Worm (Caenorhabditis elegans) whole organism, mixed stage, embryonic: ENCODE measurements around the gene T08D10.3.

Experiments used
- M03D4.4 ChIP-seq: sonication (generic microtip); optimal IDR thresholded peaks from 2 replicates; lab custom pipeline; 2017; ENCODE audit warnings: mild to moderate bottlenecking, missing genetic modification characterization, missing compliant biosample characterization
- bed-3 ChIP-seq: fragments of 200-800 bp; sonication (Bioruptor generic); optimal IDR thresholded peaks from 3 replicates; lab custom pipeline; 2018; ENCODE audit warnings: mild to moderate bottlenecking, missing genetic modification characterization, moderate library complexity, missing compliant biosample characterization
- blmp-1 ChIP-seq: fragments of 150-350 bp; optimal IDR thresholded peaks from 2 replicates; lab custom pipeline; 2014; ENCODE audit warnings: missing biosample characterization, missing genetic modification characterization
- ceh-39 ChIP-seq: fragments of 150-350 bp; optimal IDR thresholded peaks from 2 replicates; lab custom pipeline; 2014; ENCODE audit warnings: missing biosample characterization, missing genetic modification characterization
- ceh-43 ChIP-seq: fragments of 200-800 bp; sonication (Bioruptor generic); optimal IDR thresholded peaks from 2 replicates; lab custom pipeline; 2018; ENCODE audit warnings: mild to moderate bottlenecking, missing genetic modification characterization, moderate library complexity, missing compliant biosample characterization
- ceh-83 ChIP-seq: fragments of 200-800 bp; sonication (Bioruptor generic); optimal IDR thresholded peaks from 2 replicates; lab custom pipeline; 2018; ENCODE audit warnings: mild to moderate bottlenecking, missing genetic modification characterization, missing compliant biosample characterization
- ces-1 ChIP-seq: fragments of 150-350 bp; optimal IDR thresholded peaks from 2 replicates; lab custom pipeline; 2014; ENCODE audit warnings: missing biosample characterization, missing genetic modification reagents, missing genetic modification characterization
- cnd-1 ChIP-seq: fragments of 200-800 bp; sonication (Bioruptor generic); optimal IDR thresholded peaks from 2 replicates; lab custom pipeline; 2018; ENCODE audit warnings: mild to moderate bottlenecking, missing genetic modification characterization, missing compliant biosample characterization
- drap-1 ChIP-seq: fragments of 200-800 bp; sonication (Bioruptor generic); optimal IDR thresholded peaks from 3 replicates; lab custom pipeline; 2018; ENCODE audit warnings: mild to moderate bottlenecking, missing genetic modification characterization, missing compliant biosample characterization
- elt-1 ChIP-seq: sonication (generic microtip); optimal IDR thresholded peaks from 2 replicates; lab custom pipeline; 2017; ENCODE audit warnings: missing genetic modification characterization, mild to moderate bottlenecking, missing compliant biosample characterization, antibody characterized with exemption, moderate library complexity, borderline replicate concordance; ENCODE audit not compliant: insufficient read depth
- elt-3 ChIP-seq: fragments of 150-350 bp; optimal IDR thresholded peaks from 2 replicates; lab custom pipeline; 2014; ENCODE audit warnings: missing biosample characterization, missing genetic modification characterization
- flh-1 ChIP-seq: fragments of 200-800 bp; sonication (Bioruptor generic); optimal IDR thresholded peaks from 2 replicates; lab custom pipeline; 2018; ENCODE audit warnings: mild to moderate bottlenecking, missing genetic modification characterization, moderate library complexity, missing compliant biosample characterization
- ham-2 ChIP-seq: fragments of 200-800 bp; sonication (Bioruptor generic); optimal IDR thresholded peaks from 2 replicates; lab custom pipeline; 2018; ENCODE audit warnings: mild to moderate bottlenecking, missing genetic modification characterization, missing compliant biosample characterization
- hlh-1 ChIP-seq: fragments of 150-350 bp; optimal IDR thresholded peaks from 2 replicates; lab custom pipeline; 2014; ENCODE audit warnings: missing biosample characterization, missing genetic modification reagents, missing genetic modification characterization
- lin-13 ChIP-seq: fragments of 150-350 bp; optimal IDR thresholded peaks from 2 replicates; lab custom pipeline; 2014; ENCODE audit warnings: missing biosample characterization, missing genetic modification characterization
- lin-32 ChIP-seq: fragments of 200-800 bp; sonication (Bioruptor generic); optimal IDR thresholded peaks from 2 replicates; lab custom pipeline; 2018; ENCODE audit warnings: mild to moderate bottlenecking, missing genetic modification characterization, missing compliant biosample characterization
- lsy-2 ChIP-seq: fragments of 150-350 bp; optimal IDR thresholded peaks from 2 replicates; lab custom pipeline; 2014; ENCODE audit warnings: missing biosample characterization, missing genetic modification characterization
- mab-5 ChIP-seq: fragments of 150-350 bp; optimal IDR thresholded peaks from 2 replicates; lab custom pipeline; 2014; ENCODE audit warnings: missing biosample characterization, missing genetic modification characterization
- mep-1 ChIP-seq: fragments of 150-350 bp; optimal IDR thresholded peaks from 2 replicates; lab custom pipeline; 2017; ENCODE audit warnings: missing biosample characterization, missing genetic modification reagents, missing genetic modification characterization, inconsistent platforms
- mls-2 ChIP-seq: sonication (generic microtip); optimal IDR thresholded peaks from 2 replicates; lab custom pipeline; 2016; ENCODE audit warnings: mild to moderate bottlenecking, missing genetic modification characterization, moderate library complexity, missing compliant biosample characterization
- nhr-12 ChIP-seq: fragments of 150-350 bp; optimal IDR thresholded peaks from 2 replicates; lab custom pipeline; 2014; ENCODE audit warnings: missing biosample characterization, missing genetic modification characterization
- nhr-2 ChIP-seq: fragments of 150-350 bp; optimal IDR thresholded peaks from 2 replicates; lab custom pipeline; 2014; ENCODE audit warnings: missing biosample characterization, missing genetic modification characterization
- nhr-237 ChIP-seq: fragments of 150-350 bp; optimal IDR thresholded peaks from 2 replicates; lab custom pipeline; 2014; ENCODE audit warnings: missing biosample characterization, missing genetic modification characterization
- nhr-28 ChIP-seq: fragments of 150-350 bp; optimal IDR thresholded peaks from 2 replicates; lab custom pipeline; 2014; ENCODE audit warnings: missing biosample characterization, missing genetic modification characterization
- nhr-76 ChIP-seq: sonication (generic microtip); optimal IDR thresholded peaks from 2 replicates; lab custom pipeline; 2017; ENCODE audit warnings: missing biosample characterization, missing genetic modification characterization
- pha-4 ChIP-seq: fragments of 150-350 bp; optimal IDR thresholded peaks from 2 replicates; lab custom pipeline; 2018; ENCODE audit warnings: missing biosample characterization, missing genetic modification reagents, missing genetic modification characterization
- sem-2 ChIP-seq: fragments of 200-800 bp; sonication (Bioruptor generic); optimal IDR thresholded peaks from 2 replicates; lab custom pipeline; 2018; ENCODE audit warnings: mild to moderate bottlenecking, missing genetic modification characterization, missing compliant biosample characterization
- snpc-4 ChIP-seq: fragments of 150-350 bp; optimal IDR thresholded peaks from 2 replicates; lab custom pipeline; 2014; ENCODE audit warnings: missing biosample characterization, missing genetic modification characterization
- sptf-1 ChIP-seq: sonication (generic microtip); optimal IDR thresholded peaks from 2 replicates; lab custom pipeline; 2017; ENCODE audit warnings: mild to moderate bottlenecking, missing genetic modification characterization, moderate library complexity, missing compliant biosample characterization
- tbx-8 ChIP-seq: fragments of 200-800 bp; sonication (Bioruptor generic); optimal IDR thresholded peaks from 2 replicates; lab custom pipeline; 2018; ENCODE audit warnings: mild to moderate bottlenecking, missing genetic modification characterization, moderate library complexity, missing compliant biosample characterization
- unc-120 ChIP-seq: sonication (generic microtip); optimal IDR thresholded peaks from 2 replicates; lab custom pipeline; 2017; ENCODE audit warnings: missing genetic modification characterization, missing compliant biosample characterization; ENCODE audit not compliant: poor library complexity, severe bottlenecking
- unc-39 ChIP-seq: fragments of 150-350 bp; optimal IDR thresholded peaks from 2 replicates; lab custom pipeline; 2014; ENCODE audit warnings: missing biosample characterization, missing genetic modification characterization
- unc-62 ChIP-seq: fragments of 150-350 bp; optimal IDR thresholded peaks from 2 replicates; lab custom pipeline; 2014; ENCODE audit warnings: missing biosample characterization, missing genetic modification reagents, missing genetic modification characterization
- zip-8 ChIP-seq: fragments of 150-350 bp; optimal IDR thresholded peaks from 2 replicates; lab custom pipeline; 2014; ENCODE audit warnings: missing biosample characterization, missing genetic modification characterization
- ztf-11 ChIP-seq: fragments of 150-350 bp; optimal IDR thresholded peaks from 2 replicates; lab custom pipeline; 2014; ENCODE audit warnings: missing biosample characterization, missing genetic modification characterization

The T08D10.3 gene

DNA sequence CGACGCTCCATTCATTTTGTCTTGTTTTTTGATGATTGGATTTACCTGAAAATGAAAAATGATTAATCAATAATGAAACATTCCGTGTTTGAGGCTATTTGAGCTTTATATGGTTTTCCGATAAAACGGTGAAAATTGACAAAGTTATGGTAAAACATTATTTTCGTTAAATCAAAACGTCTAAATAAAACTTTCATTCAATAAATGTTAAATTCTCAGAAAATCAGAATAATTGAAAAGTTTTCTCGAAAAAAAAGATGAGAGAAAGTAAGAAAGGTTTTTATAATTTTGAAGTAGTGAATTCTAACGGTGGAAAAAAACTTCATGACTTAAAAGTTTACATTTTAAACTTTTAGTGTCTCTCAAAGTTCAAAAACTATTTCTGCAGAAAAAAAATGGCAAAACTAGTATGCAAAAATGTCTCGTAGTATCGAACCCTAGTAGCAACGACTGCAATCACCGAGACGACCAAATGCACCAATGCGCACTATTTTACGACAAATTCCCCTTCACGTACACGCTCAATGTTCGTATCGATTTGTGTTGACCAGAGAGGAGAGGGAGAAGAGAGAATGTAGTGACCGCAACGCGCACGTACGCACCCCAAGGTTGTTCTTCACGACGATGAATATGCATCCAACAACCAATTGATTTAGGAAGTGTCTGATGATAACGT, 8.3 kb upstream of the T08D10.3 start, which contains the start of gene nfya-1:
TSS of gene nfya-1 (minus strand) at position 51 of the 676 bp plus-strand sequence.
- TF ChIP-seq mep-1 (peak; percentile 38), pha-4 (tag; lab: Kevin White, UChicago) (peak; percentile 28), ces-1 (GFP tag; lab: Kevin White, UChicago) (peak; percentile 44), ceh-39 (tag; lab: Kevin White, UChicago) (peak; percentile 59), lin-13 (tag; lab: Kevin White, UChicago) (peak; percentile 32), hlh-1 (peak; percentile 62), zip-8 (tag; lab: Kevin White, UChicago) (no peak), blmp-1 (no peak)

DNA sequence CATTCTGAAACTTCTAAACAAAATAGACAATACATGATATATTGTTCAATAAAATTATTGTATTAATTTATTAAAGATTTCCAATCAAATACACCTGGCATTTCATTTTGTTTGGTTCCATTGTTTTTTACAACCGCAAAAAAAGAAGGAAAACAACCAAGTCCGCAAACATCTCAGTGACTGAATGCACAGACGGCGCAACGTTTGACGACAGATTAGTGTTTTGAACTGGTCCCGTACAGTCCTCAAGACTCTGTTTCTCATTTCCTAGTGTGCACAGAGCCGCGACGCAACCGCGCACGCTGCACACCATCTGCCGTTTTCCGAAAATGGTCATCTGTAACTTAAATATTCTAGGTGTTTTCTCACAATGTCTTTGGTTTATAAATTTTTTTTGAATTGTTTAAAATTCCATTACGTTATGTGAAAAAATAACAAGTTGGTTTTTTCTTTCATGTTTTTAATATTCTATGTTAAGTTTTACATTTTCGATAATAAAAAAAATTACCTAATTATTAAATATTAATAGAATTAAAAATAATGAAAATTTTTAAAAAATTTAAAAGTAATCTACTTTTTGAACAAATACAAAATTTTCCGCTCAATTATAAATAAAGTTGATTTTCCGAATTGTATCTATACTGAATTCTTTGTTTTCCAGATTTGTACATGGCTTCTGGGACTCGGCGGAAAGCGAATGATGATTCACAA, 6.9 kb upstream of the T08D10.3 start, which contains the start of gene lsd-1:
TSS of gene lsd-1 (plus strand) at position 661 of the 711 bp plus-strand sequence.
- TF ChIP-seq drap-1 (GFP tag; lab: Kevin White, UChicago) (no peak), tbx-8 (GFP tag; lab: Kevin White, UChicago) (no peak), nhr-12 (tag; lab: Kevin White, UChicago) (no peak), elt-3 (no peak), unc-39 (tag; lab: Kevin White, UChicago) (no peak), ceh-39 (tag; lab: Kevin White, UChicago) (peak; percentile 32), cnd-1 (peak; percentile 85), sptf-1 (no peak), nhr-28 (tag; lab: Kevin White, UChicago) (no peak), ces-1 (GFP tag; lab: Kevin White, UChicago) (no peak), mls-2 (tag; lab: Kevin White, UChicago) (no peak), sem-2 (GFP tag; lab: Kevin White, UChicago) (no peak), nhr-2 (no peak), mep-1 (peak; percentile 29), elt-1 (no peak), ceh-43 (no peak), lin-13 (tag; lab: Kevin White, UChicago) (peak; percentile 3), hlh-1 (no peak), mab-5 (tag; lab: Kevin White, UChicago) (no peak), ceh-83 (no peak), unc-62 (GFP tag; lab: Kevin White, UChicago) (no peak), unc-120 (no peak), flh-1 (no peak), blmp-1 (no peak), ham-2 (GFP tag; lab: Kevin White, UChicago) (no peak), lsy-2 (tag; lab: Kevin White, UChicago) (no peak), bed-3 (GFP tag; lab: Kevin White, UChicago) (no peak), M03D4.4 (no peak), zip-8 (tag; lab: Kevin White, UChicago) (no peak), nhr-237 (no peak), snpc-4 (tag; lab: Kevin White, UChicago) (no peak), ztf-11 (tag; lab: Kevin White, UChicago) (no peak), pha-4 (tag; lab: Kevin White, UChicago) (peak; percentile 1), lin-32 (peak; percentile 52), nhr-76 (tag; lab: Kevin White, UChicago) (no peak)
- TF ChIP-seq, all 35 proteins: peak for 6

DNA sequence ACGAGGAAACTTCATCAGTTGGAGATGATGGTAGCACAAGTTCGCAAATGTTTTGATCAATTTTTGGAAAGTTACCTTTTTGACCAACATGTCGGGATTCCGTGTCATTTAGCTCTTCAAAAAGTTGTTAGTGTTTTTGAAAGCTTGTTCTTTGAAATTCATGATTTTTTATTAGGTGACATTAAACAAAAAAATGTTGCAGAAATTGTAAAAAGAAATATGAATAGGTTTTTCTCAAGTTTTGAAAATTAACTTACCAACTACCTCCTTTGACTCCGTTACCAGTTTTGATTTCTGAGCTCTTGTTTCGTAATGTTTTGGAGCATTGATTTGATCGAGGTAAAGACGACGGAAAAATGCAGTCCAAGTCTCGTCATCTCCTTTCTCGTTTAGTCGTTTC, 3.1 kb upstream of the T08D10.3 start:
- TF ChIP-seq ham-2 (GFP tag; lab: Kevin White, UChicago), result no peak
- TF ChIP-seq, all 35 proteins: peak for 0

DNA sequence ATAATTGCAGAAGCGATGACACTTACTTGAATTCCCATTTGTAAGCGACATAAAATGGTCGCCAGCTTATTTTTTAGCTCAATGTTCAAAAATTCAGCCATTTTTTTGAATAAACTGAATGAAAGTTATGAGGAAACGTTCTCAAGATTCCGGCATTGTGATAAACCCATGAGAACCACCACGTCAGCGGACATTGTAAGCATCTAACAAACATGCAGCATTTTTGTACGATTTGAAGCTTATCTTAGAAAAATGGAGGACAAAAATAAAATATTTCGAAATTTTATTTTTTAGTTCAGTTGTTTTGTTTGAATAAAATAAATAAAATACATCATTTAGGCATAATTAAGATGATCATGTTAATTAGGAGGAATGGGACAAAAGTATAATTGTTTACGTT, 2.0 kb upstream of the T08D10.3 start, which contains the start of gene T08D10.4:
TSS of gene T08D10.4 (minus strand) at position 101 of the 400 bp plus-strand sequence.
- TF ChIP-seq nhr-12 (tag; lab: Kevin White, UChicago) (no peak), bed-3 (GFP tag; lab: Kevin White, UChicago) (no peak), flh-1 (no peak), ces-1 (GFP tag; lab: Kevin White, UChicago) (no peak), sem-2 (GFP tag; lab: Kevin White, UChicago) (no peak), cnd-1 (no peak), nhr-28 (tag; lab: Kevin White, UChicago) (no peak), elt-1 (no peak), ham-2 (GFP tag; lab: Kevin White, UChicago) (no peak), lsy-2 (tag; lab: Kevin White, UChicago) (no peak), ceh-43 (no peak), blmp-1 (no peak), snpc-4 (tag; lab: Kevin White, UChicago) (no peak), mls-2 (tag; lab: Kevin White, UChicago) (no peak), ceh-39 (tag; lab: Kevin White, UChicago) (no peak), nhr-2 (no peak)
